Fruit fly (Drosophila melanogaster) whole organism, embryonic: Measurements from ENCODE around the gene Rsph3.
A peak's percentile ranks its signal among the peaks of the same experiment; 100 is the strongest.

Experiments
- Adf1 ChIP-seq: fragments of 200-800 bp; sonication (Bioruptor generic); IDR thresholded peaks from 2 replicates; pipeline ENCODE4 v1.3.6; 2022; ENCODE audit warnings: missing biosample characterization, missing genetic modification characterization
- Atf6 ChIP-seq: fragments of 200-800 bp; sonication (Bioruptor generic); IDR thresholded peaks from 2 replicates; pipeline ENCODE4 v1.3.6; 2022; ENCODE audit warnings: missing biosample characterization, missing genetic modification characterization
- CG10979 ChIP-seq: fragments of 200-800 bp; sonication (Bioruptor generic); optimal IDR thresholded peaks from 2 replicates; lab custom pipeline; 2018; ENCODE audit warnings: missing biosample characterization, mild to moderate bottlenecking, missing genetic modification characterization, moderate library complexity
- CG11456 ChIP-seq: fragments of 200-800 bp; sonication (Bioruptor generic); IDR thresholded peaks from 3 replicates; pipeline ENCODE4 v1.3.6; 2022; ENCODE audit warnings: missing biosample characterization, missing genetic modification characterization
- CG11723 ChIP-seq: fragments of 200-800 bp; sonication (Bioruptor generic); optimal IDR thresholded peaks from 2 replicates; lab custom pipeline; 2017; ENCODE audit warnings: missing biosample characterization, mild to moderate bottlenecking, missing genetic modification characterization
- CG13775 ChIP-seq: fragments of 200-800 bp; sonication (Bioruptor generic); optimal IDR thresholded peaks from 3 replicates; lab custom pipeline; 2017; ENCODE audit warnings: missing biosample characterization, mild to moderate bottlenecking, missing genetic modification characterization
- CG14014 ChIP-seq: fragments of 200-800 bp; sonication (Bioruptor generic); IDR thresholded peaks from 2 replicates; pipeline ENCODE4 v1.3.6; 2022; ENCODE audit warnings: missing biosample characterization, missing genetic modification characterization
- CG14860 ChIP-seq: fragments of 200-800 bp; sonication (Bioruptor generic); IDR thresholded peaks from 3 replicates; pipeline ENCODE4 v1.3.6; 2022; ENCODE audit warnings: missing biosample characterization, missing genetic modification characterization; ENCODE audit not compliant: partially characterized antibody
- CG2116 ChIP-seq: fragments of 200-800 bp; sonication (Bioruptor generic); optimal IDR thresholded peaks from 3 replicates; lab custom pipeline; 2018; ENCODE audit warnings: missing biosample characterization, mild to moderate bottlenecking, missing genetic modification characterization
- CG2678 ChIP-seq: fragments of 200-800 bp; sonication (Bioruptor generic); optimal IDR thresholded peaks from 3 replicates; lab custom pipeline; 2019; ENCODE audit warnings: missing biosample characterization, mild to moderate bottlenecking, missing genetic modification characterization, moderate library complexity
- CG31388 ChIP-seq: fragments of 200-800 bp; sonication (Bioruptor generic); optimal IDR thresholded peaks from 2 replicates; lab custom pipeline; 2016; ENCODE audit warnings: missing biosample characterization, missing genetic modification characterization
- CG34422 ChIP-seq: fragments of 200-800 bp; sonication (Bioruptor generic); IDR thresholded peaks from 3 replicates; pipeline ENCODE4 v1.3.6; 2022; ENCODE audit warnings: missing biosample characterization, missing genetic modification characterization
- CG3838 ChIP-seq: fragments of 200-800 bp; sonication (Bioruptor generic); optimal IDR thresholded peaks from 3 replicates; lab custom pipeline; 2016; ENCODE audit warnings: missing biosample characterization, missing genetic modification characterization
- CG42726 ChIP-seq: fragments of 200-800 bp; sonication (Bioruptor generic); IDR thresholded peaks from 2 replicates; pipeline ENCODE4 v1.3.6; 2022; ENCODE audit warnings: missing biosample characterization, missing genetic modification characterization; ENCODE audit not compliant: partially characterized antibody
- CG4328 ChIP-seq: fragments of 200-800 bp; sonication (Bioruptor generic); optimal IDR thresholded peaks from 3 replicates; lab custom pipeline; 2017; ENCODE audit warnings: missing biosample characterization, missing genetic modification reagents, missing genetic modification characterization
- CG4617 ChIP-seq: fragments of 200-800 bp; sonication (Bioruptor generic); optimal IDR thresholded peaks from 3 replicates; lab custom pipeline; 2016; ENCODE audit warnings: missing biosample characterization, missing genetic modification characterization, borderline replicate concordance
- CG6175 ChIP-seq: fragments of 200-800 bp; sonication (Bioruptor generic); IDR thresholded peaks from 3 replicates; pipeline ENCODE4 v1.3.6; 2022; ENCODE audit warnings: missing biosample characterization, missing genetic modification characterization
- CG7745 ChIP-seq: fragments of 200-800 bp; sonication (Bioruptor generic); optimal IDR thresholded peaks from 2 replicates; lab custom pipeline; 2018; ENCODE audit warnings: missing biosample characterization, mild to moderate bottlenecking, missing genetic modification characterization, moderate library complexity
- CG8290 ChIP-seq, 3 experiments: fragments of 200-800 bp; sonication (Bioruptor generic); optimal IDR thresholded peaks; 2 replicates each; lab custom pipeline; 2016 to 2019; ENCODE audit warnings: missing biosample characterization in 3 of 3, missing genetic modification characterization in 3 of 3, mild to moderate bottlenecking in 2 of 3, moderate library complexity in 1 of 3
- CHES-1-like ChIP-seq: fragments of 200-800 bp; sonication (Bioruptor generic); optimal IDR thresholded peaks from 2 replicates; lab custom pipeline; 2016; ENCODE audit warnings: missing biosample characterization, missing genetic modification characterization
- CkIIα-i1 ChIP-seq: fragments of 200-800 bp; sonication (Bioruptor generic); IDR thresholded peaks from 2 replicates; pipeline ENCODE4 v1.3.6; 2022; ENCODE audit warnings: missing biosample characterization, missing genetic modification characterization
- D ChIP-seq, 2 experiments: fragments of 200-800 bp in 1 of 2; fragments of >200 bp in 1 of 2; sonication (Bioruptor generic) in 1 of 2; optimal IDR thresholded peaks; 2 replicates in 1 of 2; 3 replicates in 1 of 2; lab custom pipeline; 2017; ENCODE audit warnings: mild to moderate bottlenecking in 1 of 2, missing biosample characterization in 1 of 2, missing genetic modification characterization in 1 of 2, missing genetic modification reagents in 1 of 2
- Dp ChIP-seq: fragments of 200-800 bp; sonication (Bioruptor generic); optimal IDR thresholded peaks from 2 replicates; lab custom pipeline; 2018; ENCODE audit warnings: missing biosample characterization, mild to moderate bottlenecking, missing genetic modification characterization, moderate library complexity
- Dref ChIP-seq: fragments of 200-800 bp; sonication (Bioruptor generic); IDR thresholded peaks from 2 replicates; pipeline ENCODE4 v1.3.6; 2022; ENCODE audit warnings: missing biosample characterization, missing genetic modification characterization
- Drgx ChIP-seq: fragments of 200-800 bp; sonication (Bioruptor generic); IDR thresholded peaks from 2 replicates; pipeline ENCODE4 v1.3.6; 2022; ENCODE audit warnings: missing biosample characterization, missing genetic modification characterization
- E2f1 ChIP-seq: fragments of 200-800 bp; sonication (Bioruptor generic); IDR thresholded peaks from 2 replicates; pipeline ENCODE4 v1.3.6; 2022; ENCODE audit warnings: missing biosample characterization, missing genetic modification characterization
- Eip74EF ChIP-seq, 2 experiments: fragments of 200-800 bp in 1 of 2; fragments of >200 bp in 1 of 2; sonication (Bioruptor generic) in 1 of 2; optimal IDR thresholded peaks; 2 replicates each; lab custom pipeline; 2017 to 2019; ENCODE audit warnings: missing biosample characterization in 2 of 2, missing genetic modification characterization in 2 of 2, mild to moderate bottlenecking in 1 of 2, moderate library complexity in 1 of 2
- Lim3 ChIP-seq: fragments of 200-800 bp; sonication (Bioruptor generic); IDR thresholded peaks from 2 replicates; pipeline ENCODE4 v1.3.6; 2022; ENCODE audit warnings: missing biosample characterization, missing genetic modification characterization
- Oli ChIP-seq: fragments of 200-800 bp; sonication (Bioruptor generic); optimal IDR thresholded peaks from 2 replicates; lab custom pipeline; 2018; ENCODE audit warnings: missing biosample characterization, mild to moderate bottlenecking, missing genetic modification characterization, moderate library complexity
- PHDP ChIP-seq: fragments of 200-800 bp; sonication (Bioruptor generic); optimal IDR thresholded peaks from 3 replicates; lab custom pipeline; 2018; ENCODE audit warnings: missing biosample characterization, mild to moderate bottlenecking, missing genetic modification characterization, moderate library complexity
- al ChIP-seq: fragments of 200-800 bp; sonication (Bioruptor generic); IDR thresholded peaks from 2 replicates; pipeline ENCODE4 v1.3.6; 2022; ENCODE audit warnings: missing biosample characterization, missing genetic modification characterization
- az2 ChIP-seq: fragments of 200-800 bp; sonication (Bioruptor generic); optimal IDR thresholded peaks from 3 replicates; lab custom pipeline; 2016; ENCODE audit warnings: missing biosample characterization, missing genetic modification characterization
- chn ChIP-seq: fragments of 200-800 bp; sonication (Bioruptor generic); optimal IDR thresholded peaks from 2 replicates; lab custom pipeline; 2016; ENCODE audit warnings: missing biosample characterization, missing genetic modification characterization
- crol ChIP-seq: fragments of 200-800 bp; sonication (Bioruptor generic); IDR thresholded peaks from 2 replicates; pipeline ENCODE4 v1.3.6; 2022; ENCODE audit warnings: missing biosample characterization, missing genetic modification characterization
- cwo ChIP-seq: fragments of 200-800 bp; sonication (Bioruptor generic); optimal IDR thresholded peaks from 3 replicates; lab custom pipeline; 2017; ENCODE audit warnings: missing biosample characterization, missing genetic modification characterization, mild to moderate bottlenecking, moderate library complexity, missing genetic modification reagents
- dm ChIP-seq: fragments of 200-800 bp; sonication (Bioruptor generic); optimal IDR thresholded peaks from 3 replicates; lab custom pipeline; 2016; ENCODE audit warnings: missing biosample characterization, missing genetic modification characterization
- jing ChIP-seq: fragments of 200-800 bp; sonication (Bioruptor generic); optimal IDR thresholded peaks from 2 replicates; lab custom pipeline; 2018; ENCODE audit warnings: missing biosample characterization, mild to moderate bottlenecking, missing genetic modification characterization
- mld ChIP-seq: fragments of 200-800 bp; sonication (Bioruptor generic); IDR thresholded peaks from 3 replicates; pipeline ENCODE4 v1.3.6; 2022; ENCODE audit warnings: missing biosample characterization, missing genetic modification characterization; ENCODE audit not compliant: partially characterized antibody
- scrt ChIP-seq: fragments of 200-800 bp; sonication (Bioruptor generic); optimal IDR thresholded peaks from 2 replicates; lab custom pipeline; 2018; ENCODE audit warnings: missing biosample characterization, mild to moderate bottlenecking, missing genetic modification characterization, moderate library complexity
- seq ChIP-seq: fragments of 200-800 bp; sonication (Bioruptor generic); IDR thresholded peaks from 2 replicates; pipeline ENCODE4 v1.3.6; 2022; ENCODE audit warnings: missing biosample characterization, missing genetic modification characterization
- shn ChIP-seq: fragments of 200-800 bp; sonication (Bioruptor generic); optimal IDR thresholded peaks from 3 replicates; lab custom pipeline; 2016; ENCODE audit warnings: missing biosample characterization, missing genetic modification characterization
- sima ChIP-seq: fragments of 200-800 bp; sonication (Bioruptor generic); optimal IDR thresholded peaks from 2 replicates; lab custom pipeline; 2016; ENCODE audit warnings: missing biosample characterization, missing genetic modification characterization
- slp2 ChIP-seq: fragments of 200-800 bp; sonication (Bioruptor generic); optimal IDR thresholded peaks from 2 replicates; lab custom pipeline; 2016; ENCODE audit warnings: missing biosample characterization, missing genetic modification characterization
- so ChIP-seq: fragments of 200-800 bp; sonication (Bioruptor generic); IDR thresholded peaks from 3 replicates; pipeline ENCODE4 v1.3.6; 2022; ENCODE audit warnings: missing biosample characterization, missing genetic modification characterization
- stwl ChIP-seq: fragments of 200-800 bp; sonication (Bioruptor generic); optimal IDR thresholded peaks from 3 replicates; lab custom pipeline; 2018; ENCODE audit warnings: missing biosample characterization, mild to moderate bottlenecking, missing genetic modification characterization, moderate library complexity
- ttk ChIP-seq: fragments of 200-800 bp; sonication (Bioruptor generic); IDR thresholded peaks from 2 replicates; pipeline ENCODE4 v2.1.2; 2022; ENCODE audit warnings: missing biosample characterization, missing genetic modification characterization
- unc-4 ChIP-seq: fragments of 200-800 bp; sonication (Bioruptor generic); IDR thresholded peaks from 2 replicates; pipeline ENCODE4 v1.3.6; 2022; ENCODE audit warnings: missing biosample characterization, missing genetic modification characterization; ENCODE audit not compliant: partially characterized antibody
- vvl ChIP-seq: fragments of 200-800 bp; sonication (Bioruptor generic); IDR thresholded peaks from 2 replicates; pipeline ENCODE4 v1.3.6; 2022; ENCODE audit warnings: missing biosample characterization, missing genetic modification characterization
- yki ChIP-seq: fragments of >200 bp; optimal IDR thresholded peaks from 3 replicates; lab custom pipeline; 2018

Rsph3 gene

DNA sequence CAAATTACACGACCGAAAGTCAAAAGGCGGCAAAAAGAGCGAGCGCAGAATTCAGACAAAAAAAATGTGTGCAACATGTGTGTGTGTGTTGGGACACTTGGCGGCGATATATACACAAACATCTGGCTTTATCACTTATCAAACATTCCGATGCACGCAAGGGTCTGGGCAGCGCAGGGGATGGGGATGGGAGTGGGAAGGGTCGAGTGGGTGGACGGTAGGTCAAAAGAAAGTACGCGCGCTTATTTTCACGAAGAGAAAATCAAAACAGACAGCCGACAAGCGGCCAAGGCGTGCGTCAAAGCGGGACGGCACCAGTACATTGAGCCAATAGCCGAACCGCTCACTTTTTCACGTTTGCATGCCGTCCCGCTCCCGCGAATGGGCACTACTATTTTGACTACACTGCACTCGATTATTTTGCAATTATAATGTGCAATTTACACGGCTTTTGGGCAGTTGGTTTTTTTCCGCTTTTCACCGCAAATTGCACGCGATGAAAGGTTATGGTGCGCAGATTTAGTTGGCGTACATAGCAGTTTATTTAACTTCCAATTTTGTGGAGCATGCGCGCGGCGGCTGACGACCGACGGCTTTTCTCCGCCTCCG is 20.8 kb downstream of the Rsph3 start (continued):
- TF ChIP-seq stwl (tag; lab: Kevin White, UChicago) (peak; percentile 2), CG3838 (GFP tag; lab: Kevin White, UChicago) (no peak), scrt (peak; percentile 59), CG14014 (GFP tag; lab: Robert Waterston, UW) (0 out of 2 replicates have a peak, but pooled peaks have one; percentile 7), CG2116 (GFP tag; lab: Kevin White, UChicago) (peak; percentile 24), CkIIα-i1 (no peak), CG42726 (peak; percentile 28; the same call in 1 of the 2 replicates), yki (no peak), az2 (no peak), unc-4 (GFP tag; lab: Robert Waterston, UW) (0 out of 2 replicates have a peak, but pooled peaks have one; percentile 24), CG6175 (GFP tag; lab: Robert Waterston, UW) (no peak), Oli (no peak), D (optimal IDR thresholded peaks at IDR 0.05; lab: Kevin White, UChicago) (peak; percentile 26), D (GFP tag; optimal IDR thresholded peaks at IDR 0.05; lab: Kevin White, UChicago) (no peak), CG8290 (GFP tag; optimal IDR thresholded peaks at IDR 0.05; lab: Kevin White, UChicago) (no peak), CG8290 (tag; optimal IDR thresholded peaks at IDR 0.05; lab: Kevin White, UChicago) (no peak), al (GFP tag; lab: Robert Waterston, UW) (no peak), CG2678 (tag; lab: Kevin White, UChicago) (no peak), E2f1 (GFP tag; lab: Robert Waterston, UW) (peak; percentile 86), chn (GFP tag; lab: Kevin White, UChicago) (peak; percentile 87), Dref (GFP tag; lab: Robert Waterston, UW) (0 out of 2 replicates have a peak, but pooled peaks have one; percentile 30), Drgx (GFP tag; lab: Robert Waterston, UW) (peak; percentile 42), crol (peak; percentile 93), Lim3 (GFP tag; lab: Robert Waterston, UW) (no peak), CG34422 (peak; percentile 97), Atf6 (GFP tag; lab: Robert Waterston, UW) (peak; percentile 51; the same call in 1 of the 2 replicates), cwo (no peak), sima (no peak), vvl (peak; percentile 87), CG13775 (GFP tag; lab: Kevin White, UChicago) (no peak), CG11723 (GFP tag; lab: Kevin White, UChicago) (no peak), CG7745 (tag; lab: Kevin White, UChicago) (no peak), Adf1 (GFP tag; lab: Robert Waterston, UW) (peak; percentile 20), jing (GFP tag; lab: Kevin White, UChicago) (no peak), mld (GFP tag; lab: Robert Waterston, UW) (no peak), shn (GFP tag; lab: Kevin White, UChicago) (peak; percentile 3), CG31388 (GFP tag; lab: Kevin White, UChicago) (no peak), Eip74EF (GFP tag; optimal IDR thresholded peaks at IDR 0.05; lab: Kevin White, UChicago) (no peak), seq (GFP tag; lab: Robert Waterston, UW) (no peak), CHES-1-like (GFP tag; lab: Kevin White, UChicago) (peak; percentile 54), dm (peak; percentile 51), CG14860 (GFP tag; lab: Robert Waterston, UW) (no peak), CG4617 (GFP tag; lab: Kevin White, UChicago) (peak; percentile 97), ttk (GFP tag; lab: Robert Waterston, UW) (peak; percentile 53; the same call in 1 of the 2 replicates), CG11456 (GFP tag; lab: Robert Waterston, UW) (no peak), slp2 (GFP tag; lab: Kevin White, UChicago) (no peak), CG4328 (no peak), Dp (GFP tag; lab: Kevin White, UChicago) (peak; percentile 59), PHDP (tag; lab: Kevin White, UChicago) (no peak), so (GFP tag; lab: Robert Waterston, UW) (no peak), CG10979 (tag; lab: Kevin White, UChicago) (peak; percentile 13)
